Fruit fly (Drosophila melanogaster) whole organism, wandering third instar larva: Measurements from ENCODE around the gene CG8461.
A peak's percentile ranks its signal among the peaks of the same experiment; 100 is the strongest.

Source experiments
- Abd-B ChIP-seq: fragments of >200 bp; optimal IDR thresholded peaks from 2 replicates; lab custom pipeline; 2017; ENCODE audit warnings: missing biosample characterization, missing genetic modification characterization
- CrebA ChIP-seq: fragments of 200-800 bp; sonication (Bioruptor generic); optimal IDR thresholded peaks from 2 replicates; lab custom pipeline; 2016; ENCODE audit warnings: missing biosample characterization, mild to moderate bottlenecking, missing genetic modification characterization, borderline replicate concordance
- Dfd ChIP-seq: fragments of >200 bp; optimal IDR thresholded peaks from 2 replicates; lab custom pipeline; 2017; ENCODE audit warnings: missing biosample characterization, missing genetic modification characterization
- Dif ChIP-seq: fragments of 200-275, 200-300 bp; sonication (Bioruptor generic); optimal IDR thresholded peaks from 2 replicates; lab custom pipeline; 2018; ENCODE audit warnings: missing biosample characterization, missing genetic modification characterization; ENCODE audit not compliant: partially characterized antibody
- HLH106 ChIP-seq: fragments of 200-800 bp; optimal IDR thresholded peaks from 3 replicates; lab custom pipeline; 2019; ENCODE audit warnings: missing biosample characterization, mild to moderate bottlenecking, missing genetic modification characterization, moderate library complexity
- Hnf4 ChIP-seq: fragments of 200-800 bp; sonication (Bioruptor generic); optimal IDR thresholded peaks from 2 replicates; lab custom pipeline; 2016; ENCODE audit warnings: missing biosample characterization, mild to moderate bottlenecking, missing genetic modification characterization
- Hr78 ChIP-seq: fragments of >200 bp; optimal IDR thresholded peaks from 2 replicates; lab custom pipeline; 2017; ENCODE audit warnings: missing biosample characterization, missing genetic modification characterization
- Hr83 ChIP-seq: fragments of 200-300 bp; sonication (Bioruptor generic); optimal IDR thresholded peaks from 2 replicates; lab custom pipeline; 2016; ENCODE audit warnings: missing biosample characterization, mild to moderate bottlenecking, missing genetic modification characterization, moderate library complexity; ENCODE audit not compliant: poor library complexity, severe bottlenecking
- Jra ChIP-seq: sonication (Bioruptor generic); optimal IDR thresholded peaks from 2 replicates; lab custom pipeline; 2016; ENCODE audit warnings: missing biosample characterization, missing genetic modification characterization
- Mio ChIP-seq: sonication (Bioruptor generic); optimal IDR thresholded peaks from 2 replicates; lab custom pipeline; 2016; ENCODE audit warnings: missing biosample characterization, missing genetic modification characterization
- Myc ChIP-seq: fragments of >200 bp; optimal IDR thresholded peaks from 2 replicates; lab custom pipeline; 2017
- N ChIP-seq: fragments of >200 bp; optimal IDR thresholded peaks from 2 replicates; lab custom pipeline; 2018; ENCODE audit warnings: missing biosample characterization, missing external identifiers, missing genetic modification characterization
- OdsH ChIP-seq: fragments of 200-800 bp; sonication (Bioruptor generic); optimal IDR thresholded peaks from 2 replicates; lab custom pipeline; 2016; ENCODE audit warnings: missing biosample characterization, mild to moderate bottlenecking, missing genetic modification characterization
- Sp1 ChIP-seq: fragments of 200-800 bp; sonication (Bioruptor generic); optimal IDR thresholded peaks from 3 replicates; lab custom pipeline; 2019; ENCODE audit warnings: missing biosample characterization, mild to moderate bottlenecking, missing genetic modification characterization, moderate library complexity
- Vsx2 ChIP-seq: fragments of 200-300, 225-300 bp; sonication (Bioruptor generic); optimal IDR thresholded peaks from 2 replicates; lab custom pipeline; 2018; ENCODE audit warnings: missing biosample characterization, missing genetic modification characterization; ENCODE audit not compliant: partially characterized antibody
- br ChIP-seq: fragments of 200-800 bp; sonication (Bioruptor generic); optimal IDR thresholded peaks from 2 replicates; lab custom pipeline; 2016; ENCODE audit warnings: missing biosample characterization, missing genetic modification characterization
- brk ChIP-seq: fragments of 200-800 bp; sonication (Bioruptor generic); optimal IDR thresholded peaks from 2 replicates; lab custom pipeline; 2016; ENCODE audit warnings: missing biosample characterization, mild to moderate bottlenecking, missing genetic modification characterization
- dl ChIP-seq, 2 experiments: fragments of 175-275, 200-275 bp in 1 of 2; fragments of 200-275 bp in 1 of 2; sonication (Bioruptor generic); optimal IDR thresholded peaks; lab custom pipeline; 2018; ENCODE audit warnings: mild to moderate bottlenecking in 2 of 2, missing biosample characterization in 2 of 2, missing genetic modification characterization in 2 of 2, moderate library complexity in 2 of 2; ENCODE audit not compliant: partially characterized antibody in 2 of 2, insufficient read depth in 1 of 2
- dmrt93B ChIP-seq: fragments of 200-800 bp; sonication (Bioruptor generic); optimal IDR thresholded peaks from 2 replicates; lab custom pipeline; 2018; ENCODE audit warnings: missing biosample characterization, mild to moderate bottlenecking, missing genetic modification characterization
- dsf ChIP-seq: sonication (Bioruptor generic); optimal IDR thresholded peaks from 2 replicates; lab custom pipeline; 2016; ENCODE audit warnings: missing biosample characterization, missing genetic modification characterization, borderline replicate concordance
- ey ChIP-seq: fragments of 200-800 bp; sonication (Bioruptor generic); optimal IDR thresholded peaks from 2 replicates; lab custom pipeline; 2016; ENCODE audit warnings: missing biosample characterization, missing genetic modification characterization
- foxo ChIP-seq, 2 experiments: fragments of 200-800 bp; sonication (Bioruptor generic); optimal IDR thresholded peaks; 2 replicates in 1 of 2; 3 replicates in 1 of 2; lab custom pipeline; 2016 to 2017; ENCODE audit warnings: missing biosample characterization in 2 of 2, missing genetic modification characterization in 2 of 2
- fru ChIP-seq: fragments of 200-800 bp; sonication (Bioruptor generic); optimal IDR thresholded peaks from 3 replicates; lab custom pipeline; 2016; ENCODE audit warnings: missing biosample characterization, mild to moderate bottlenecking, missing genetic modification characterization
- h ChIP-seq: fragments of 200-800 bp; sonication (Bioruptor generic); optimal IDR thresholded peaks from 3 replicates; lab custom pipeline; 2016; ENCODE audit warnings: missing biosample characterization, mild to moderate bottlenecking, missing genetic modification characterization
- jim ChIP-seq: fragments of 175-275, 200-325 bp; sonication (Bioruptor generic); optimal IDR thresholded peaks from 2 replicates; lab custom pipeline; 2016; ENCODE audit warnings: missing biosample characterization, mild to moderate bottlenecking, missing genetic modification characterization
- lola ChIP-seq: fragments of >200 bp; optimal IDR thresholded peaks from 2 replicates; lab custom pipeline; 2017; ENCODE audit warnings: missing biosample characterization, missing genetic modification characterization
- pan ChIP-seq: fragments of >200 bp; optimal IDR thresholded peaks from 2 replicates; lab custom pipeline; 2017
- rgr ChIP-seq: fragments of 200-800 bp; sonication (Bioruptor generic); optimal IDR thresholded peaks from 3 replicates; lab custom pipeline; 2016; ENCODE audit warnings: missing biosample characterization, mild to moderate bottlenecking, missing genetic modification characterization
- sage ChIP-seq: fragments of 200-800 bp; sonication (Bioruptor generic); optimal IDR thresholded peaks from 2 replicates; lab custom pipeline; 2016; ENCODE audit warnings: missing biosample characterization, mild to moderate bottlenecking, missing genetic modification characterization
- sv ChIP-seq: fragments of 200-800 bp; sonication (Bioruptor generic); optimal IDR thresholded peaks from 3 replicates; lab custom pipeline; 2016; ENCODE audit warnings: missing biosample characterization, missing genetic modification characterization
- tai ChIP-seq: sonication (Bioruptor generic); optimal IDR thresholded peaks from 2 replicates; lab custom pipeline; 2016; ENCODE audit warnings: missing biosample characterization, missing genetic modification characterization
- usp ChIP-seq: fragments of >200 bp; optimal IDR thresholded peaks from 2 replicates; lab custom pipeline; 2017; ENCODE audit warnings: missing biosample characterization, missing genetic modification characterization
- woc ChIP-seq: sonication (Bioruptor generic); optimal IDR thresholded peaks from 2 replicates; lab custom pipeline; 2016; ENCODE audit warnings: missing biosample characterization, mild to moderate bottlenecking, missing genetic modification characterization

CG8461 gene

DNA sequence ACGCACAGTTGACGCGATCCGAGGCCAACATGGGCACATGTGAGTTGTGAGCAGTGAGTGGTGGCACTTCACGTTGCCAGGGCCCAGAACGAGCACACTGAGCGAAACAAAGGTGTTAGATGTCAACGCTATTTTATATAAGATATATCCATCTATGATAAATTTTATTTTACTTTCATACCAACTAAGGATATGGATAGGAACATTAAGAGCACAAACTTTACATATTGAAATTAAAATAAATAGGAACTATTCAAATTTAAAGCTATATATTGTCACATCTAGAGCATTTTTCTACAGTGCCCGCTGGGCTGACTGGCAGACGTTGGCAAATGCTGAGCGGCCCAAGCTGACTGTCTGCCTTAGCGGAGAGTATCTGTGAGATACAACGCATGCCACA is 43.7 kb downstream of the CG8461 start:
- TF ChIP-seq sage (GFP tag; lab: Kevin White, UChicago) (peak; percentile 2), dmrt93B (GFP tag; lab: Kevin White, UChicago) (no peak), lola (no peak), Hr78 (GFP tag; lab: Kevin White, UChicago) (no peak), Mio (GFP tag; lab: Kevin White, UChicago) (no peak), ey (GFP tag; lab: Kevin White, UChicago) (peak; percentile 22), Sp1 (GFP tag; lab: Kevin White, UChicago) (peak; percentile 12), dl (GFP tag; optimal IDR thresholded peaks at IDR 0.05; lab: Kevin White, UChicago; ENCODE audit: insufficient read depth in 1 of 2, partially characterized antibody in 2 of 2) (no peak), Dif (no peak), sv (GFP tag; lab: Kevin White, UChicago) (peak; percentile 38), Vsx2 (GFP tag; lab: Kevin White, UChicago) (no peak), Hnf4 (GFP tag; lab: Kevin White, UChicago) (no peak), brk (no peak), Myc (no peak), foxo (GFP tag; optimal IDR thresholded peaks at IDR 0.05; lab: Kevin White, UChicago) (peak in 1 of 2 experiments; percentile 42), br (GFP tag; lab: Kevin White, UChicago) (no peak), OdsH (peak; percentile 37), Hr83 (GFP tag; lab: Kevin White, UChicago) (no peak), Abd-B (GFP tag; lab: Kevin White, UChicago) (no peak), Jra (GFP tag; lab: Kevin White, UChicago) (no peak), jim (GFP tag; lab: Kevin White, UChicago) (no peak), tai (GFP tag; lab: Kevin White, UChicago) (no peak), rgr (GFP tag; lab: Kevin White, UChicago) (peak; percentile 19), woc (peak; percentile 13), dsf (GFP tag; lab: Kevin White, UChicago) (no peak), pan (lab: Kevin White, UChicago) (no peak), HLH106 (peak; percentile 42), fru (peak; percentile 44), CrebA (GFP tag; lab: Kevin White, UChicago) (no peak), h (GFP tag; lab: Kevin White, UChicago) (peak; percentile 60)

DNA sequence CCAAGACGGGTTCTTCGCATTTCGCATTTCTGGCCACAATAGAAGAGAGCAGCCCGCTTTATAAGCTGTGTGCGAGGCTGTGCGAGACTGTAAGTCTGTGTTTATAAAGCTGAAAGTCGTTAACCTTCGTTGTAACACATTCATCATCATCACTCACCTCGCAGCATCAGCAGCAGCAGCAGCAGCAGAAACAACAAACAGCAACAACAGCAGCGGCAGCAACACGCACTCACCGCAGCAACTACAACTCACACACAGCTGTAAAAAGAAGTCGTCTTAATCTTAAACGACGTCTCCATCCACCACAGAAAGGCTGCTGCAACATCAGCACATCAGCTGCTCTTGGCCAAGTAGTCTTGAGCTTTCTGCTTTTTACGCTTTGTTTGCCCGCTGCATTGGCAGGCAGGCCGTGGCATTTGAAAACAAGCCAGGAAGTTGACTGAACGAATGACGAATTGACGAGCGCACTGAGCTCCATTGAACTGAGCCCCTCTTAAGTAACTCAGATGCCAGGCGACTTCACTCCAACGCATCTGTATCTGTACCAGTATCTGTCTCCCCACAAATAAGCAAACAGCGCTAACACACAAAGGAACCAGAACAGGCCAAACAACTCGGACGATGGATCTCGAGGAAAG is 44.7 kb downstream of the CG8461 start:
- TF ChIP-seq woc, result no peak
- TF ChIP-seq N, result no peak
- TF ChIP-seq Dif, result no peak
- TF ChIP-seq Dfd (GFP tag; lab: Kevin White, UChicago), result peak; percentile 61
- TF ChIP-seq, all 38 proteins: peak for 1

DNA sequence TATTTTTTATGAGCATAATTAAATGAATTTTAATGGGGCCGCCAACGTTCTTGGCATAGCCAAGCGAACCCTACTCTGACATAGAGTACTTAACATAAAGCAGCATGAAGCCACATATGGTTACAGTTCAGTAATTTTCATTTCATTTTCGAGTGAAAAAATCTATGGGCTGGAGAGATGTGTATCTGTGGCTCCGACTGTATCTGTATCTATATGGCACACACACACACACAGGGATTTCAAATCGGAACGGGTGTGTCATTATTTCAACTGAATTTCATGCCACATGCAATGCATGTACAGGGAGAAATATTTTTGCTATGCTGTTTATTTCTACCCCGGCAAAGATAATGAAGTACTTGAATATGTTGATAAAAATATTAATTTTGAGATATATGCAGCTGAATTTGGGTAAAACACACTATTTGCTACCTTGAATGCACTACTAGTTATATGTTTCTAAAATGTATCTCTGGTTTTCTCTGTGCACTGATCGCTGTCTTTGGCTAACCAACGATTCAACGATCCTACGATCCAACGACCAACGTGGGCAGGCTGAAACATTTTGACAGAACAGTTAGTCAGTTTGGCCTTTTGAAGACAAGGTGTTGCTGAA is 46.1 kb downstream of the CG8461 start:
- no peak for TF ChIP-seq Dfd (GFP tag; lab: Kevin White, UChicago)
- no peak for TF ChIP-seq dmrt93B (GFP tag; lab: Kevin White, UChicago)
- no peak for TF ChIP-seq HLH106
- no peak for TF ChIP-seq Sp1 (GFP tag; lab: Kevin White, UChicago)
- no peak for TF ChIP-seq Mio (GFP tag; lab: Kevin White, UChicago)
- no peak for TF ChIP-seq usp (GFP tag; lab: Kevin White, UChicago)
- TF ChIP-seq lola, result no peak
- TF ChIP-seq tai (GFP tag; lab: Kevin White, UChicago), result no peak
- no peak for TF ChIP-seq N
- TF ChIP-seq Hr83 (GFP tag; lab: Kevin White, UChicago), result no peak
- no peak for TF ChIP-seq Vsx2 (GFP tag; lab: Kevin White, UChicago)
- TF ChIP-seq dl (GFP tag; optimal IDR thresholded peaks at IDR 0.05; lab: Kevin White, UChicago; ENCODE audit: insufficient read depth in 1 of 2, partially characterized antibody in 2 of 2), result no peak
- TF ChIP-seq foxo (GFP tag; optimal IDR thresholded peaks at IDR 0.05; lab: Kevin White, UChicago), result no peak
- TF ChIP-seq Hnf4 (GFP tag; lab: Kevin White, UChicago), result no peak
- TF ChIP-seq rgr (GFP tag; lab: Kevin White, UChicago), result no peak
- TF ChIP-seq h (GFP tag; lab: Kevin White, UChicago), result no peak
